Fruit fly (Drosophila melanogaster): ENCODE results near the gene CG32071.
A peak's percentile ranks its signal among the peaks of the same experiment; 100 is the strongest.

The CG32071 gene

DNA sequence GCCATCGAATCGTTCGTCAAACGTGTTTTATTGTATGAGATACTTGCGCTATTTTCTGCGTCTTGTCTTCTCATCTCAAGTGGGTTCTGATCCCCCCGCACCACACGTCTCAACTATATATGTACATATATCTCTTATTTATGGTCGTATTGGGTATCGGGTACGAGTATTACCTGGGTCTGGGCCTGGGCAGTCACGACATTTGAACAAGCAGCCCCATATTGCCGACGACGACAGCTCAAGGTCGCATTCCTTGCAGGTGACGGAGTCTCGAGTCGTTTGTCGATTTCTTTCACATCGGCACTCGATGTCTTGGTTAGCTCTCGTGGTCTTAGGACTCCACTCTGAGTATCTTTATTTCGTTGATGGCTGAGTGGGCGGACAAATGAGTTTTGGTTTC, 41.4 kb upstream of the CG32071 start:
- TF ChIP-seq salm (tag; optimal IDR thresholded peaks at IDR 0.05) = no peak
- no peak for TF ChIP-seq cg (GFP tag; optimal IDR thresholded peaks at IDR 0.05)
- peak; percentile 85 for TF ChIP-seq CG13894 (tag; optimal IDR thresholded peaks at IDR 0.05)
- no peak for TF ChIP-seq trem (tag; optimal IDR thresholded peaks at IDR 0.05)
- TF ChIP-seq bowl (GFP tag; IDR thresholded peaks at IDR 0.05) = 0 out of 2 replicates have a peak, but pooled peaks have one; percentile 10
- no peak for TF ChIP-seq caup (GFP tag; optimal IDR thresholded peaks at IDR 0.05; ENCODE audit: severe bottlenecking)
- TF ChIP-seq sd (tag; optimal IDR thresholded peaks at IDR 0.05) = peak; percentile 92
- TF ChIP-seq Taf1 (GFP tag; IDR thresholded peaks at IDR 0.05) = no peak

DNA sequence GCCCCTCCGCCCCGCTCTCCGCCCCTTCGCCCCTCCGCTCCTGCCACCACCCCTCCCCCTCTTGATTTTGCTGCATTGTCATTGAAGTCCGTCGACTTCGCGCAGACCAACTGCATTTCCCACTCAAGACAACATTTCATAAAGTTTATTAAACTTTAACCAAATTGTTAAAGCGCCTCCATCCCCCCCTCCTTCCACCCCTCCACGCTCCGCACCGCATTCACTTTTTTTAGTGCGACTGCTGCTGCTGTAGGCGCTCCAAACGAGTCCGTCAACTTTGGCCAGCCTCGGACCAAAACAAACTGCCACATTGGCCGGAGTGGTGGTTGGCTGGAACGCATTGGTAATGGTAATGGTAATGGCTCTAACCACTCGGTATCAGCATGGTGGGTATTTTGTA, 35.2 kb upstream of the CG32071 start:
- TF ChIP-seq CG4730 (GFP tag; IDR thresholded peaks at IDR 0.05) = no peak
- TF ChIP-seq jigr1 (GFP tag; IDR thresholded peaks at IDR 0.05) = no peak
- TF ChIP-seq CG16779 (GFP tag; IDR thresholded peaks at IDR 0.05) = no peak
- TF ChIP-seq Drgx (GFP tag; IDR thresholded peaks at IDR 0.05) = 0 out of 2 replicates have a peak, but pooled peaks have one; percentile 17
- no peak for TF ChIP-seq sima (GFP tag; optimal IDR thresholded peaks at IDR 0.05)
- no peak for TF ChIP-seq prd (optimal IDR thresholded peaks at IDR 0.05)
- TF ChIP-seq prd (GFP tag; IDR thresholded peaks at IDR 0.05) = no peak
- no peak for TF ChIP-seq fd96Cb (tag; optimal IDR thresholded peaks at IDR 0.05)
- peak; percentile 78 for TF ChIP-seq crol (GFP tag; IDR thresholded peaks at IDR 0.05)
- TF ChIP-seq bbx (GFP tag; IDR thresholded peaks at IDR 0.05; ENCODE audit: partially characterized antibody) = 0 out of 2 replicates have a peak, but pooled peaks have one; percentile 17

DNA sequence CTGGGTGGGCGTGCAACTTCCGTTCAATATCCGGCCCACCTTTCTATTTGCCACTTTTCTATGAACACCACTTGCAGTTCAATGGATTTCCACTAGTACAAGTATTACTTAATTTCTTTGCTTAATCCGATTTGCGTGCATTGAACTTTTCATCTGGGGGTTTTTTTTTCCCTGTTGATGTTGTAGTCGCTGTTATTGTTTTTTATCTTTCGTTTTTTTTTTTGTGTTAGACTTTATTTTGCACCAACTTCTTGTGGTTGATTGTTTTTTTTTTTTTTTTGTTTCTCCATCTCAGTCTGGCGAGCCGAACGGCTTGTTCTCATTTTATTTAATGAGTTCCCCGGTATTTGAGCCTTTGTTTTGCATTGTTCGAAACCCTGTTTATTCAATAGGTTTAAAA, 32.7 kb upstream of the CG32071 start:
- TF ChIP-seq bsh (GFP tag; optimal IDR thresholded peaks at IDR 0.05) (peak in 1 of 2 experiments; percentile 2), CG12219 (GFP tag; optimal IDR thresholded peaks at IDR 0.05) (no peak), eve (GFP tag; optimal IDR thresholded peaks at IDR 0.05) (peak in 1 of 2 experiments; percentile 62)

DNA sequence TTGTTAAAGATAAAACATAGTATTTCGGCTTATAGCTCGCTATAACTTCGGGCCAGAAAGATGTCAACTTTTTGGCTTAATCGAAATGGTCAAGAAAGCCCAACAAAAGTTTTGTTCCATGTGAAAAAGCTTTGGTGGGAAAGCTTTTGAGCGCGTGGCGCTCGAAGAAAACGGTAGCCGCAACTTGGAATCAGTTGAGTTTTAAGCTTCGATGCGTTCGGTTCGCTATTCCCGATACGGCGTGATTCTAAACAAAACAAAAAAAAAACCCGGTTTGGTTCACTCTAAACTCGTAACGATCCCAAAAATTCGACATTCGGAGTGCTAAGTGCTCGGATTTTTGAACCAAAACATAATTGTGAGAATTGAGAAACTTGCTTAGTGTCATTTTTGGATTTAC, 32.2 kb upstream of the CG32071 start, which contains the start of gene IRSp53:
TSS of gene IRSp53 (plus strand) at position 204 of the 400 bp plus-strand sequence.
- TF ChIP-seq Jarid2 (GFP tag; optimal IDR thresholded peaks at IDR 0.05) (peak; percentile 79), sens (GFP tag) (peak; percentile 57), CTCF (GFP tag; optimal IDR thresholded peaks at IDR 0.05) (peak; percentile 77), Lim3 (GFP tag; IDR thresholded peaks at IDR 0.05) (no peak), Bgb (GFP tag; IDR thresholded peaks at IDR 0.05; ENCODE audit: partially characterized antibody) (0 out of 2 replicates have a peak, but pooled peaks have one; percentile 17), Drgx (GFP tag; IDR thresholded peaks at IDR 0.05) (0 out of 2 replicates have a peak, but pooled peaks have one; percentile 5), CG16813 (GFP tag; IDR thresholded peaks at IDR 0.05; ENCODE audit: partially characterized antibody) (no peak), D19A (tag; optimal IDR thresholded peaks at IDR 0.05) (no peak), Nf-YC (tag; optimal IDR thresholded peaks at IDR 0.05) (no peak), CG13287 (GFP tag; IDR thresholded peaks at IDR 0.05; ENCODE audit: partially characterized antibody) (peak; percentile 31; the same call in 1 of the 2 replicates), CG16779 (GFP tag; IDR thresholded peaks at IDR 0.05) (no peak), CG8924 (tag; optimal IDR thresholded peaks at IDR 0.05) (no peak), repo (GFP tag; optimal IDR thresholded peaks at IDR 0.05) (no peak), corto (GFP tag; optimal IDR thresholded peaks at IDR 0.05) (peak; percentile 0), ato (GFP tag; IDR thresholded peaks at IDR 0.05; ENCODE audit: partially characterized antibody) (peak; percentile 51; the same call in 1 of the 2 replicates), sqz (GFP tag; optimal IDR thresholded peaks at IDR 0.05) (peak; percentile 37), CG8765 (GFP tag; IDR thresholded peaks at IDR 0.05) (no peak), CG17829 (tag; optimal IDR thresholded peaks at IDR 0.05) (no peak), CG7987 (GFP tag; optimal IDR thresholded peaks at IDR 0.05) (peak; percentile 1), tna (GFP tag; IDR thresholded peaks at IDR 0.05; ENCODE audit: partially characterized antibody) (peak; percentile 38; the same call in 1 of the 2 replicates), abd-A (tag; optimal IDR thresholded peaks at IDR 0.05) (no peak), ATbp (GFP tag; optimal IDR thresholded peaks at IDR 0.05) (no peak), CG15514 (GFP tag; optimal IDR thresholded peaks at IDR 0.05) (peak; percentile 61), caup (GFP tag; optimal IDR thresholded peaks at IDR 0.05; ENCODE audit: severe bottlenecking) (peak; percentile 11), gro (GFP tag; optimal IDR thresholded peaks at IDR 0.05) (peak; percentile 21), ttk (GFP tag; IDR thresholded peaks at IDR 0.05) (no peak), peb (GFP tag; IDR thresholded peaks at IDR 0.05) (no peak), Blimp-1 (GFP tag; optimal IDR thresholded peaks at IDR 0.05) (no peak)

All from whole organism, embryonic.